Worm (Caenorhabditis elegans) whole organism, young adult: ENCODE measurements around the gene clc-19.

Experiments
- B0035.1 ChIP-seq: sonication (generic microtip); optimal IDR thresholded peaks from 2 replicates; lab custom pipeline; 2016; ENCODE audit warnings: missing genetic modification characterization, mild to moderate bottlenecking, missing compliant biosample characterization, missing genotype, missing genetic modification reagents
- B0336.3 ChIP-seq: fragments of 200-800 bp; sonication (Bioruptor generic); IDR thresholded peaks from 2 replicates; pipeline ENCODE4 v1.3.6; 2022; ENCODE audit warnings: missing genetic modification characterization, missing compliant biosample characterization
- F22D6.2 ChIP-seq: sonication (generic microtip); optimal IDR thresholded peaks from 2 replicates; lab custom pipeline; 2016; ENCODE audit warnings: mild to moderate bottlenecking, missing genetic modification characterization, missing compliant biosample characterization
- F23B12.7 ChIP-seq: sonication (generic microtip); optimal IDR thresholded peaks from 2 replicates; lab custom pipeline; 2017; ENCODE audit warnings: missing genetic modification characterization, mild to moderate bottlenecking, missing compliant biosample characterization, antibody characterized with exemption, moderate library complexity; ENCODE audit not compliant: insufficient read depth
- F33H1.4 ChIP-seq: fragments of 200-800 bp; sonication (Bioruptor generic); IDR thresholded peaks from 2 replicates; pipeline ENCODE4 v1.3.6; 2022; ENCODE audit warnings: missing genetic modification reagents, missing genetic modification characterization, missing compliant biosample characterization
- F52B5.7 ChIP-seq: sonication (generic microtip); optimal IDR thresholded peaks from 2 replicates; lab custom pipeline; 2016; ENCODE audit warnings: mild to moderate bottlenecking, missing genetic modification characterization, missing compliant biosample characterization
- F55B11.4 ChIP-seq: sonication (generic microtip); optimal IDR thresholded peaks from 2 replicates; lab custom pipeline; 2016; ENCODE audit warnings: missing compliant biosample characterization, missing genetic modification characterization, borderline replicate concordance; ENCODE audit not compliant: insufficient read depth
- K11D2.4 ChIP-seq: fragments of 200-800 bp; sonication (Bioruptor generic); IDR thresholded peaks from 2 replicates; pipeline ENCODE4 v1.3.6; 2022; ENCODE audit warnings: missing genetic modification reagents, missing genetic modification characterization, missing compliant biosample characterization
- K12H6.12 ChIP-seq: fragments of 200-800 bp; sonication (Bioruptor generic); optimal IDR thresholded peaks from 2 replicates; lab custom pipeline; 2018; ENCODE audit warnings: mild to moderate bottlenecking, missing genetic modification characterization, missing compliant biosample characterization
- Y56A3A.18 ChIP-seq: fragments of 200-800 bp; sonication (Bioruptor generic); IDR thresholded peaks from 2 replicates; pipeline ENCODE4 v1.3.6; 2022; ENCODE audit warnings: missing genetic modification reagents, missing genetic modification characterization, missing compliant biosample characterization
- Y95B8A.8 ChIP-seq: fragments of 200-800 bp; sonication (Bioruptor generic); IDR thresholded peaks from 2 replicates; pipeline ENCODE4 v1.3.6; 2022; ENCODE audit warnings: missing genetic modification reagents, missing genetic modification characterization, missing compliant biosample characterization
- ama-1 ChIP-seq, 3 experiments: fragments of 150-350 bp in 1 of 3; sonication (generic microtip) in 2 of 3; optimal IDR thresholded peaks; 2 replicates each; lab custom pipeline; 2014 to 2018; ENCODE audit warnings: missing biosample characterization in 2 of 3, missing genetic modification characterization in 2 of 3, missing genetic modification reagents in 2 of 3
- attf-3 ChIP-seq: fragments of 200-800 bp; sonication (Bioruptor generic); conservative IDR thresholded peaks from 2 replicates; pipeline ENCODE4 v1.3.6; 2022; ENCODE audit warnings: missing genetic modification reagents, missing genetic modification characterization, missing compliant biosample characterization
- attf-5 ChIP-seq: fragments of 200-800 bp; sonication (Bioruptor generic); optimal IDR thresholded peaks from 2 replicates; lab custom pipeline; 2018; ENCODE audit warnings: mild to moderate bottlenecking, missing genetic modification characterization, missing compliant biosample characterization
- cebp-1 ChIP-seq, 2 experiments: fragments of 200-800 bp in 1 of 2; sonication (Bioruptor generic) in 1 of 2; sonication (generic microtip) in 1 of 2; IDR thresholded peaks in 1 of 2; optimal IDR thresholded peaks in 1 of 2; 2 replicates each; pipeline versions ENCODE4 v1.3.6 to Lab custom; 2017 to 2022; ENCODE audit warnings: missing compliant biosample characterization in 2 of 2, missing genetic modification characterization in 2 of 2, mild to moderate bottlenecking in 1 of 2, missing genetic modification reagents in 1 of 2, moderate library complexity in 1 of 2
- cebp-2 ChIP-seq: fragments of 200-800 bp; sonication (Bioruptor generic); IDR thresholded peaks from 2 replicates; pipeline ENCODE4 v1.3.6; 2022; ENCODE audit warnings: missing genetic modification characterization, missing compliant biosample characterization
- ceh-100 ChIP-seq: fragments of 200-800 bp; sonication (Bioruptor generic); IDR thresholded peaks from 2 replicates; pipeline ENCODE4 v1.3.6; 2022; ENCODE audit warnings: missing genetic modification reagents, missing genetic modification characterization, missing compliant biosample characterization
- ceh-27 ChIP-seq: fragments of 200-800 bp; sonication (Bioruptor generic); optimal IDR thresholded peaks from 2 replicates; lab custom pipeline; 2018; ENCODE audit warnings: mild to moderate bottlenecking, missing genetic modification characterization, moderate library complexity, missing compliant biosample characterization
- ceh-40 ChIP-seq: fragments of 200-800 bp; sonication (Bioruptor generic); IDR thresholded peaks from 2 replicates; pipeline ENCODE4 v1.3.6; 2022; ENCODE audit warnings: missing genetic modification characterization, missing compliant biosample characterization
- chd-7 ChIP-seq: sonication (generic microtip); optimal IDR thresholded peaks from 2 replicates; lab custom pipeline; 2016; ENCODE audit warnings: mild to moderate bottlenecking, missing genetic modification characterization, moderate library complexity, missing compliant biosample characterization
- die-1 ChIP-seq: sonication (generic microtip); optimal IDR thresholded peaks from 2 replicates; lab custom pipeline; 2016; ENCODE audit warnings: missing genotype, mild to moderate bottlenecking, missing genetic modification characterization, missing compliant biosample characterization
- dox-1 ChIP-seq: fragments of 200-800 bp; sonication (Bioruptor generic); IDR thresholded peaks from 2 replicates; pipeline ENCODE4 v1.3.6; 2022; ENCODE audit warnings: missing genetic modification reagents, missing genetic modification characterization, missing compliant biosample characterization
- dpl-1 ChIP-seq: fragments of 150-350 bp; optimal IDR thresholded peaks from 2 replicates; lab custom pipeline; 2014; ENCODE audit warnings: missing biosample characterization, missing genetic modification reagents, missing genetic modification characterization
- egl-44 ChIP-seq: fragments of 200-800 bp; sonication (Bioruptor generic); IDR thresholded peaks from 2 replicates; pipeline ENCODE4 v1.3.6; 2022; ENCODE audit warnings: missing genetic modification reagents, missing genetic modification characterization, missing compliant biosample characterization
- ekl-4 ChIP-seq: fragments of 200-800 bp; sonication (Bioruptor generic); IDR thresholded peaks from 2 replicates; pipeline ENCODE4 v1.3.6; 2022; ENCODE audit warnings: missing genetic modification reagents, missing genetic modification characterization, missing compliant biosample characterization
- hmg-20 ChIP-seq: fragments of 200-800 bp; sonication (Bioruptor generic); IDR thresholded peaks from 2 replicates; pipeline ENCODE4 v1.3.6; 2022; ENCODE audit warnings: missing genetic modification reagents, missing genetic modification characterization, missing compliant biosample characterization
- let-526 ChIP-seq: fragments of 200-800 bp; sonication (Bioruptor generic); IDR thresholded peaks from 2 replicates; pipeline ENCODE4 v1.3.6; 2022; ENCODE audit warnings: missing genetic modification reagents, missing genetic modification characterization, missing compliant biosample characterization
- lin-26 ChIP-seq: fragments of 200-800 bp; sonication (Bioruptor generic); IDR thresholded peaks from 2 replicates; pipeline ENCODE4 v1.3.6; 2022; ENCODE audit warnings: missing genetic modification reagents, missing genetic modification characterization, missing compliant biosample characterization
- lir-1 ChIP-seq: fragments of 200-800 bp; sonication (Bioruptor generic); conservative IDR thresholded peaks from 2 replicates; pipeline ENCODE4 v1.3.6; 2022; ENCODE audit warnings: missing genetic modification reagents, missing genetic modification characterization, missing compliant biosample characterization
- nfyb-1 ChIP-seq: fragments of 200-800 bp; sonication (Bioruptor generic); IDR thresholded peaks from 2 replicates; pipeline ENCODE4 v1.3.6; 2022; ENCODE audit warnings: missing genetic modification reagents, missing genetic modification characterization, missing compliant biosample characterization
- nhr-27 ChIP-seq: fragments of 200-800 bp; sonication (Bioruptor generic); optimal IDR thresholded peaks from 2 replicates; lab custom pipeline; 2018; ENCODE audit warnings: mild to moderate bottlenecking, missing genetic modification characterization, moderate library complexity, missing compliant biosample characterization
- nhr-90 ChIP-seq: sonication (generic microtip); optimal IDR thresholded peaks from 2 replicates; lab custom pipeline; 2016; ENCODE audit warnings: missing genotype, mild to moderate bottlenecking, missing genetic modification characterization, missing compliant biosample characterization
- rcor-1 ChIP-seq: fragments of 200-800 bp; sonication (Bioruptor generic); IDR thresholded peaks from 2 replicates; pipeline ENCODE4 v1.3.6; 2022; ENCODE audit warnings: missing genetic modification reagents, missing genetic modification characterization, missing compliant biosample characterization
- snpc-1.1 ChIP-seq: sonication (generic microtip); optimal IDR thresholded peaks from 2 replicates; lab custom pipeline; 2017; ENCODE audit warnings: missing genetic modification characterization, mild to moderate bottlenecking, missing compliant biosample characterization, antibody characterized with exemption, moderate library complexity, missing genotype, missing genetic modification reagents; ENCODE audit not compliant: insufficient read depth
- snpc-4 ChIP-seq, 5 experiments: fragments of 150-350 bp in 1 of 5; sonication (generic microtip) in 4 of 5; optimal IDR thresholded peaks; 2 replicates each; lab custom pipeline; 2014 to 2018; ENCODE audit warnings: missing genetic modification characterization in 5 of 5, missing biosample characterization in 3 of 5, antibody characterized with exemption in 2 of 5, mild to moderate bottlenecking in 2 of 5, missing compliant biosample characterization in 2 of 5, missing genotype in 2 of 5, moderate library complexity in 2 of 5, missing genetic modification reagents in 1 of 5
- somi-1 ChIP-seq: fragments of 200-800 bp; sonication (Bioruptor generic); optimal IDR thresholded peaks from 2 replicates; lab custom pipeline; 2018; ENCODE audit warnings: mild to moderate bottlenecking, missing genetic modification characterization, missing compliant biosample characterization
- tbp1 ChIP-seq: fragments of 200-800 bp; sonication (Bioruptor generic); optimal IDR thresholded peaks from 2 replicates; lab custom pipeline; 2018; ENCODE audit warnings: mild to moderate bottlenecking, missing genetic modification characterization, missing compliant biosample characterization
- unc-62 ChIP-seq: fragments of 150-350 bp; optimal IDR thresholded peaks from 2 replicates; lab custom pipeline; 2014; ENCODE audit warnings: missing biosample characterization, missing genetic modification reagents, missing genetic modification characterization
- zfh-2 ChIP-seq: fragments of 200-800 bp; sonication (Bioruptor generic); conservative IDR thresholded peaks from 2 replicates; pipeline ENCODE4 v1.3.6; 2022; ENCODE audit warnings: missing genetic modification reagents, missing genetic modification characterization, missing compliant biosample characterization
- ztf-18 ChIP-seq: sonication (generic microtip); optimal IDR thresholded peaks from 2 replicates; lab custom pipeline; 2016; ENCODE audit warnings: missing genotype, mild to moderate bottlenecking, missing genetic modification characterization, missing compliant biosample characterization
- ztf-26 ChIP-seq: sonication (generic microtip); optimal IDR thresholded peaks from 2 replicates; lab custom pipeline; 2017; ENCODE audit warnings: missing genetic modification characterization, missing compliant biosample characterization

The clc-19 gene

ce11 chrIII:833711-834442, 39.5 kb downstream of the clc-19 start (continued):
- TF ChIP-seq Y95B8A.8 (no peak), K11D2.4 (peak; percentile 79), K12H6.12 (peak; percentile 86), ama-1 (optimal IDR thresholded peaks at IDR 0.05; lab: Kevin White, UChicago) (peak; percentile 89), ama-1 (GFP tag; optimal IDR thresholded peaks at IDR 0.05; lab: Kevin White, UChicago) (peak in 1 of 2 experiments; percentile 37), ceh-27 (GFP tag; lab: Kevin White, UChicago) (peak; percentile 91), let-526 (GFP tag; lab: Robert Waterston, UW) (peak; percentile 82; the same call in 1 of the 2 replicates), F52B5.7 (tag; lab: Kevin White, UChicago) (peak; percentile 4), ekl-4 (GFP tag; lab: Robert Waterston, UW) (peak; percentile 81), F22D6.2 (tag; lab: Kevin White, UChicago) (peak; percentile 81), ztf-26 (tag; lab: Kevin White, UChicago) (peak; percentile 92), ztf-18 (peak; percentile 33), attf-5 (peak; percentile 88), lin-26 (GFP tag; lab: Robert Waterston, UW) (peak; percentile 60; the same call in 1 of the 2 replicates), unc-62 (peak; percentile 82), snpc-4 (GFP tag; optimal IDR thresholded peaks at IDR 0.05; lab: Kevin White, UChicago) (no peak), snpc-4 (tag; optimal IDR thresholded peaks at IDR 0.05; lab: Kevin White, UChicago) (peak in 3 of 4 experiments; percentile 16 to 54 (median 53)), chd-7 (tag; lab: Kevin White, UChicago) (peak; percentile 85), attf-3 (GFP tag; lab: Robert Waterston, UW) (peak; percentile 47; the same call in 1 of the 2 replicates), nfyb-1 (GFP tag; lab: Robert Waterston, UW) (peak; percentile 84), nhr-27 (tag; lab: Kevin White, UChicago) (peak; percentile 23), cebp-1 (GFP tag; IDR thresholded peaks at IDR 0.05; lab: Robert Waterston, UW) (peak; percentile 98), cebp-1 (tag; optimal IDR thresholded peaks at IDR 0.05; lab: Kevin White, UChicago) (peak; percentile 98), lir-1 (GFP tag; lab: Robert Waterston, UW) (peak; percentile 17; the same call in 1 of the 2 replicates), Y56A3A.18 (GFP tag; lab: Robert Waterston, UW) (no peak), ceh-40 (no peak), dpl-1 (no peak), somi-1 (GFP tag; lab: Kevin White, UChicago) (peak; percentile 68), nhr-90 (tag; lab: Kevin White, UChicago) (peak; percentile 84), F23B12.7 (tag; lab: Kevin White, UChicago) (peak; percentile 40), cebp-2 (GFP tag; lab: Robert Waterston, UW) (peak; percentile 93; the same call in 1 of the 2 replicates), egl-44 (GFP tag; lab: Robert Waterston, UW) (peak; percentile 39; the same call in 1 of the 2 replicates), B0336.3 (GFP tag; lab: Robert Waterston, UW) (peak; percentile 61; the same call in 1 of the 2 replicates), die-1 (tag; lab: Kevin White, UChicago) (peak; percentile 35), rcor-1 (0 out of 2 replicates have a peak, but pooled peaks have one; percentile 32), tbp1 (GFP tag; lab: Kevin White, UChicago) (peak; percentile 53), ceh-100 (GFP tag; lab: Robert Waterston, UW) (peak; percentile 45; the same call in 1 of the 2 replicates), zfh-2 (GFP tag; lab: Robert Waterston, UW) (peak; percentile 92), F55B11.4 (tag; lab: Kevin White, UChicago) (no peak), snpc-1.1 (tag; lab: Kevin White, UChicago) (no peak), B0035.1 (tag; lab: Kevin White, UChicago) (peak; percentile 8), hmg-20 (GFP tag; lab: Robert Waterston, UW) (no peak; the same call in 1 of the 2 replicates), dox-1 (GFP tag; lab: Robert Waterston, UW) (peak; percentile 89), F33H1.4 (GFP tag; lab: Robert Waterston, UW) (peak; percentile 39; the same call in 1 of the 2 replicates)
